Worm (Caenorhabditis elegans) whole organism, early embryonic: Measurements from ENCODE around the gene F53C3.3.
A peak's percentile ranks its signal among the peaks of the same experiment; 100 is the strongest.

Source experiments
- B0310.2 ChIP-seq: sonication (generic microtip); optimal IDR thresholded peaks from 2 replicates; lab custom pipeline; 2016; ENCODE audit warnings: mild to moderate bottlenecking, missing genetic modification characterization, missing compliant biosample characterization
- F13C5.2 ChIP-seq: sonication (generic microtip); optimal IDR thresholded peaks from 2 replicates; lab custom pipeline; 2017; ENCODE audit warnings: mild to moderate bottlenecking, missing genetic modification characterization, inconsistent platforms, missing compliant biosample characterization
- aly-1 ChIP-seq: sonication (generic microtip); optimal IDR thresholded peaks from 2 replicates; lab custom pipeline; 2016; ENCODE audit warnings: missing genetic modification characterization, missing compliant biosample characterization
- ama-1 ChIP-seq: fragments of 150-350 bp; optimal IDR thresholded peaks from 2 replicates; lab custom pipeline; 2014
- ceh-13 ChIP-seq: fragments of 200-800 bp; sonication (Bioruptor generic); optimal IDR thresholded peaks from 2 replicates; lab custom pipeline; 2018; ENCODE audit warnings: mild to moderate bottlenecking, missing genetic modification characterization, missing compliant biosample characterization
- ceh-36 ChIP-seq: sonication (generic microtip); optimal IDR thresholded peaks from 2 replicates; lab custom pipeline; 2016; ENCODE audit warnings: missing genetic modification characterization, inconsistent platforms, missing compliant biosample characterization
- ets-7 ChIP-seq: sonication (generic microtip); optimal IDR thresholded peaks from 2 replicates; lab custom pipeline; 2016; ENCODE audit warnings: missing genotype, missing genetic modification characterization, missing compliant biosample characterization
- flt-1 ChIP-seq: fragments of 200-800 bp; sonication (Bioruptor generic); IDR thresholded peaks from 2 replicates; pipeline ENCODE4 v1.3.6; 2022; ENCODE audit warnings: missing genetic modification characterization, missing compliant biosample characterization
- hmbx-1 ChIP-seq: sonication (generic microtip); optimal IDR thresholded peaks from 2 replicates; lab custom pipeline; 2016; ENCODE audit warnings: mild to moderate bottlenecking, missing genetic modification characterization, missing compliant biosample characterization
- hmg-4 ChIP-seq: fragments of 200-800 bp; sonication (Bioruptor generic); optimal IDR thresholded peaks from 2 replicates; lab custom pipeline; 2018; ENCODE audit warnings: mild to moderate bottlenecking, missing genetic modification characterization, missing compliant biosample characterization
- hnd-1 ChIP-seq: sonication (generic microtip); optimal IDR thresholded peaks from 2 replicates; lab custom pipeline; 2016; ENCODE audit warnings: missing genetic modification characterization, missing compliant biosample characterization
- pes-1 ChIP-seq: fragments of 200-800 bp; sonication (Bioruptor generic); IDR thresholded peaks from 2 replicates; pipeline ENCODE4 v1.3.6; 2022; ENCODE audit warnings: missing genetic modification reagents, missing genetic modification characterization, missing compliant biosample characterization
- scrt-1 ChIP-seq: fragments of 200-800 bp; sonication (Bioruptor generic); IDR thresholded peaks from 2 replicates; pipeline ENCODE4 v1.3.6; 2022; ENCODE audit warnings: missing genetic modification characterization, missing compliant biosample characterization
- sea-1 ChIP-seq: fragments of 200-800 bp; sonication (Bioruptor generic); conservative IDR thresholded peaks from 2 replicates; pipeline ENCODE4 v1.3.6; 2022; ENCODE audit warnings: missing genetic modification characterization, missing compliant biosample characterization
- tbx-11 ChIP-seq: fragments of 200-800 bp; sonication (Bioruptor generic); IDR thresholded peaks from 2 replicates; pipeline ENCODE4 v1.3.6; 2022; ENCODE audit warnings: missing genetic modification characterization, missing compliant biosample characterization
- tbx-37 ChIP-seq: fragments of 200-800 bp; sonication (Bioruptor generic); conservative IDR thresholded peaks from 2 replicates; pipeline ENCODE4 v1.3.6; 2022; ENCODE audit warnings: missing genetic modification reagents, missing genetic modification characterization, missing compliant biosample characterization
- tra-4 ChIP-seq: sonication (generic microtip); optimal IDR thresholded peaks from 2 replicates; lab custom pipeline; 2017; ENCODE audit warnings: missing genetic modification characterization, missing compliant biosample characterization

Gene F53C3.3

DNA sequence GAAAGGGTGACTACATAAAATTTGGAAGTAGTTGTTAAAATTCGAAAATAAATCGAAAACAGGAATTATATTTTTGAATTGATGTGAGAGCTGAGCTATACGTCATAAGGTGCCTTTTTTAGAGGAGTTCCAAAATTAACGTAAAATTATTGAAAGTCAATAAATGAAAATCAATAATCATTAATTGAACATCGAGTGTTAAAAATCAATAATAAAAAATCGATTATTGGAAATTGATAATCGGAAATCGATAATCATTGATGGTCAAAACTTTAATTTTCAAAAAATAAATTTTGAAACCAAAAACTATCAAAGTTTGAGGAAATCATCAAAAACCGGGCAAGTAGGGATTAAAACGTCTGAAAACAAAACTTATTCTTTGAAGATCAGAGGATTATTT, 11.0 kb downstream of the F53C3.3 start:
- TF ChIP-seq ceh-13 (GFP tag; lab: Kevin White, UChicago) (no peak), tbx-11 (GFP tag; lab: Robert Waterston, UW) (no peak), hmbx-1 (tag; lab: Kevin White, UChicago) (no peak), scrt-1 (GFP tag; lab: Robert Waterston, UW) (no peak), hnd-1 (tag; lab: Kevin White, UChicago) (no peak), ama-1 (no peak), tbx-37 (no peak), F13C5.2 (no peak), ceh-36 (tag; lab: Kevin White, UChicago) (no peak), pes-1 (GFP tag; lab: Robert Waterston, UW) (no peak)

DNA sequence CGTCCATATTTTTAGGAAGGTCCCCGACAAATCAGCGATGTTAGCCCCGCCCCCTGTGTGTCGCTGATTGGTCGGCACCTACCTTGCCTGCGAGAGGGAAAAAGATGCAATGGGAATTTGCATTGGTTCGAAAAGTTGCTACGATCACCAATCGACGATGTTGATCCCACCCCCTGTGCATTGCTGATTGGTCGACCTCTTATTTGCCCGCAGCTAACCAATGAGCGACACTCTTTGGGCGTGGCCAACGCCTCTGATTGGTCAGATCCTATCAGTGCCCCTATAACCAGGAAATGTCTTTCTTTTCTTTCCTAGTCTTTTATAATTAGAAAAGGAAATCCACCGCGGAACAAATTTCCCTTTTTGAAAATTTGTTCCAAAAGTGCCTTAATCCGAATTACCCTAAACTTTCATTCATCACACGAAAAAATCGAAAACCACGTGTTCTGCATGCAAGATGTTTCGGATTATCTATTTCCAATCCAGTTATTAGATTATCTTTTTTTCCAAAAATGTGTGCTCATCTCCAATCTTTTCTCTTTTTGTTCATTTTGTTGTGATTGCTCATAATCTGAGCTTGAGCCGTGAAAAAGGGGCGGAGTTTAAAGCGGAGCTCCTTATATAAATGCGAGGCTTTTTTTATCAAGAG, 15.5 kb downstream of the F53C3.3 start:
- TF ChIP-seq hmbx-1 (tag; lab: Kevin White, UChicago) (no peak), ama-1 (no peak), tbx-37 (no peak), pes-1 (GFP tag; lab: Robert Waterston, UW) (no peak), hmg-4 (GFP tag; lab: Kevin White, UChicago) (no peak), ceh-13 (GFP tag; lab: Kevin White, UChicago) (no peak), tbx-11 (GFP tag; lab: Robert Waterston, UW) (no peak)

DNA sequence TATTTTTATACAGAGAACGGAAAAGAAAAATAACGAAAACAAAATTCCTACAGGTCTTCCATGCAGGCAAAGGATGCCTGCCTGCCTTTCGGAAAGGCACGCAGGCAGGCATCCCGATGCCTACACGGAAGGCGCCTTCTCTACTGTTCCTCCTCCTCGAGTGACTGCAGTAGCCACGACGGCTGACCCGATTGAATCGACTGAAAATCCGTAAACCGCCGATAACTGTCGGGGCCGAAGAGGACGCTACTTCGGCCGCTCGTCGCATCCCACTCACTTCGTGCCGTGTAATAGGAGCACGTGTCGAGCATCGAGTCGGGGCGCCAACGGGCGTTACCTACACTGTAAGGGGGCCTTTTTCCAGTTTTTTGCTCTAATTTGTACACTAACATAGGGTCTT, 18.0 kb downstream of the F53C3.3 start:
- TF ChIP-seq pes-1 (GFP tag; lab: Robert Waterston, UW): 0 out of 2 replicates have a peak, but pooled peaks have one; percentile 8
- no peak for TF ChIP-seq sea-1

ce11 chrII:3922696-3923095, 20.0 kb downstream of the F53C3.3 start:
- TF ChIP-seq hmg-4 (GFP tag; lab: Kevin White, UChicago) (no peak), F13C5.2 (no peak), ceh-36 (tag; lab: Kevin White, UChicago) (no peak), aly-1 (tag; lab: Kevin White, UChicago) (no peak), B0310.2 (tag; lab: Kevin White, UChicago) (no peak), tra-4 (tag; lab: Kevin White, UChicago) (no peak), hnd-1 (tag; lab: Kevin White, UChicago) (no peak), ceh-13 (GFP tag; lab: Kevin White, UChicago) (no peak), hmbx-1 (tag; lab: Kevin White, UChicago) (no peak), ets-7 (tag; lab: Kevin White, UChicago) (no peak), tbx-37 (no peak)

ce11 chrII:3927943-3928393, 25.3 kb downstream of the F53C3.3 start, which contains the start of gene plpp-1.1:
plpp-1.1 (minus strand) TSS chrII:3927993.
- TF ChIP-seq F13C5.2 (no peak), tra-4 (tag; lab: Kevin White, UChicago) (no peak), aly-1 (tag; lab: Kevin White, UChicago) (no peak), sea-1 (no peak), hmbx-1 (tag; lab: Kevin White, UChicago) (no peak), flt-1 (GFP tag; lab: Robert Waterston, UW) (no peak), ama-1 (no peak), tbx-37 (no peak), pes-1 (GFP tag; lab: Robert Waterston, UW) (no peak; the same call in 1 of the 2 replicates), ceh-36 (tag; lab: Kevin White, UChicago) (no peak), hmg-4 (GFP tag; lab: Kevin White, UChicago) (no peak), ceh-13 (GFP tag; lab: Kevin White, UChicago) (no peak), ets-7 (tag; lab: Kevin White, UChicago) (no peak), hnd-1 (tag; lab: Kevin White, UChicago) (no peak), scrt-1 (GFP tag; lab: Robert Waterston, UW) (no peak), B0310.2 (tag; lab: Kevin White, UChicago) (no peak), tbx-11 (GFP tag; lab: Robert Waterston, UW) (no peak)

- TF ChIP-seq B0310.2 (tag; lab: Kevin White, UChicago) (no peak), ceh-13 (GFP tag; lab: Kevin White, UChicago) (no peak), tbx-11 (GFP tag; lab: Robert Waterston, UW) (no peak), sea-1 (no peak), pes-1 (GFP tag; lab: Robert Waterston, UW) (no peak), scrt-1 (GFP tag; lab: Robert Waterston, UW) (no peak), hmg-4 (GFP tag; lab: Kevin White, UChicago) (no peak), ceh-36 (tag; lab: Kevin White, UChicago) (no peak), hmbx-1 (tag; lab: Kevin White, UChicago) (no peak), ama-1 (no peak), tbx-37 (no peak), aly-1 (tag; lab: Kevin White, UChicago) (no peak), hnd-1 (tag; lab: Kevin White, UChicago) (no peak), F13C5.2 (no peak), tra-4 (tag; lab: Kevin White, UChicago) (no peak), flt-1 (GFP tag; lab: Robert Waterston, UW) (no peak), ets-7 (tag; lab: Kevin White, UChicago) (no peak)
These were observed 26.8 kb downstream of the F53C3.3 start for ce11 chrII:3929446-3929845.

DNA sequence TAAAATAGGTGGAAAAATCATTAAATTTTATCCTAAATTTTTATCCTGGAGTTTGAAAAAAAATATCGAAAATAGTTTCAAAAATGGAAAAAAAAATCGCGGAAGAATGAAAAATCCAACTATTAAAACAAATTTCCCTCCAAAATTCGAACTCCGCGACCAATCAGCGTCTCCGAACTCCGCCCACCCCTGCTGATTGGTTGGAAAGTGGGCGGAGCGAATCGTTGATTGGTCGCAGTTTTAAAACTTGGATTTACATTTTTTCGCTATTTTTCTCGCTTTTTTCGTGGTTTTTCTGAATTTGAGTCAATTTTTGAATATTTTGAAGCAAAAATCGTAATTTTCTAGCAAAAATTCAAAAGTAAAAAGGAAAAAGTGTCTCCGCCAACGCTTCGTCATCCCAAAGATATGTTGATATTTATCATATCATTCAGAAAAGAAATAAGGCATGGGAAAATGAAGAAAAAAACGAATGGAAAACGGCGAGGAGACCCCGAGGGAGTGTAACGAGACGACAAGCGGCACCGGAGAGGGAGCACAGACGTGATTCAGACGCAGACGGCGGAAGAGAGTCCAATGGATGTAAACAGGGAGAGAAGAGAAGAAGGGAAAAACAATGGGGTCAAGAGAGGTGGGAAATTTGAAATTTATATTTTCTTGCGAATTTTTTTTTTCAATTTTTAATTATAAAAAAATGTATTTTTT, 28.0 kb downstream of the F53C3.3 start:
- TF ChIP-seq ceh-13 (GFP tag; lab: Kevin White, UChicago) (no peak), sea-1 (no peak), B0310.2 (tag; lab: Kevin White, UChicago) (no peak), aly-1 (tag; lab: Kevin White, UChicago) (no peak), tbx-37 (no peak), hnd-1 (tag; lab: Kevin White, UChicago) (no peak), ama-1 (no peak), pes-1 (GFP tag; lab: Robert Waterston, UW) (no peak), hmbx-1 (tag; lab: Kevin White, UChicago) (no peak), flt-1 (GFP tag; lab: Robert Waterston, UW) (no peak), F13C5.2 (no peak), ets-7 (tag; lab: Kevin White, UChicago) (no peak), hmg-4 (GFP tag; lab: Kevin White, UChicago) (no peak), tbx-11 (GFP tag; lab: Robert Waterston, UW) (no peak)
